Fruit fly (Drosophila melanogaster) whole organism, adult: ENCODE data around the gene Rbcn-3B.

ENCODE experiments used
- CG11617 ChIP-seq: fragments of 200-800 bp; sonication (Bioruptor generic); optimal IDR thresholded peaks from 2 replicates; lab custom pipeline; 2017; ENCODE audit warnings: mild to moderate bottlenecking, missing biosample characterization, missing genetic modification reagents, missing genetic modification characterization
- CG12768 ChIP-seq: fragments of 200-800 bp; sonication (Bioruptor generic); optimal IDR thresholded peaks from 2 replicates; lab custom pipeline; 2017; ENCODE audit warnings: missing biosample characterization, missing genetic modification characterization, mild to moderate bottlenecking, moderate library complexity, missing genetic modification reagents
- CG14711 ChIP-seq: fragments of 200-800 bp; sonication (Bioruptor generic); optimal IDR thresholded peaks from 2 replicates; lab custom pipeline; 2018; ENCODE audit warnings: missing biosample characterization, mild to moderate bottlenecking, missing genetic modification characterization, moderate library complexity
- CG1620 ChIP-seq: fragments of 200-800 bp; sonication (Bioruptor generic); optimal IDR thresholded peaks from 2 replicates; lab custom pipeline; 2016; ENCODE audit warnings: missing biosample characterization, missing genetic modification characterization
- CG33017 ChIP-seq: fragments of 200-800 bp; sonication (Bioruptor generic); optimal IDR thresholded peaks from 2 replicates; lab custom pipeline; 2018; ENCODE audit warnings: missing biosample characterization, mild to moderate bottlenecking, missing genetic modification characterization, moderate library complexity
- CG5204 ChIP-seq: fragments of 200-800 bp; sonication (Bioruptor generic); optimal IDR thresholded peaks from 2 replicates; lab custom pipeline; 2016; ENCODE audit warnings: missing biosample characterization, missing genetic modification characterization
- CG7045 ChIP-seq: fragments of 200-800 bp; sonication (Bioruptor generic); optimal IDR thresholded peaks from 2 replicates; lab custom pipeline; 2017; ENCODE audit warnings: missing biosample characterization, mild to moderate bottlenecking, missing genetic modification characterization
- CG7101 ChIP-seq: fragments of 200-800 bp; sonication (Bioruptor generic); optimal IDR thresholded peaks from 2 replicates; lab custom pipeline; 2018; ENCODE audit warnings: missing biosample characterization, mild to moderate bottlenecking, missing genetic modification characterization, moderate library complexity
- Clk ChIP-seq: fragments of 200-800 bp; sonication (Bioruptor generic); optimal IDR thresholded peaks from 2 replicates; lab custom pipeline; 2017; ENCODE audit warnings: missing biosample characterization, missing genetic modification characterization
- Crg-1 ChIP-seq: fragments of 200-800 bp; sonication (Bioruptor generic); optimal IDR thresholded peaks from 2 replicates; lab custom pipeline; 2016; ENCODE audit warnings: missing biosample characterization, missing genetic modification characterization
- Hr96 ChIP-seq: fragments of 200-800 bp; sonication (Bioruptor generic); optimal IDR thresholded peaks from 2 replicates; lab custom pipeline; 2016; ENCODE audit warnings: missing biosample characterization, missing genetic modification characterization
- Mnt ChIP-seq: fragments of 200-800 bp; sonication (Bioruptor generic); optimal IDR thresholded peaks from 2 replicates; lab custom pipeline; 2016; ENCODE audit warnings: missing biosample characterization, mild to moderate bottlenecking, missing genetic modification characterization
- bab1 ChIP-seq: fragments of 200-800 bp; sonication (Bioruptor generic); optimal IDR thresholded peaks from 3 replicates; lab custom pipeline; 2019; ENCODE audit warnings: missing biosample characterization, mild to moderate bottlenecking, missing genetic modification characterization, moderate library complexity
- cic ChIP-seq: fragments of 200-800 bp; sonication (Bioruptor generic); optimal IDR thresholded peaks from 2 replicates; lab custom pipeline; 2017; ENCODE audit warnings: missing biosample characterization, mild to moderate bottlenecking, missing genetic modification characterization, moderate library complexity
- cnc ChIP-seq, 2 experiments: fragments of >200 bp; optimal IDR thresholded peaks; 2 replicates each; lab custom pipeline; 2017
- kay ChIP-seq: fragments of 200-800 bp; sonication (Bioruptor generic); peaks from one replicate; lab custom pipeline; 2016; ENCODE audit warnings: missing biosample characterization, missing genetic modification characterization, borderline replicate concordance
- ovo ChIP-seq: fragments of 200-800 bp; sonication (Bioruptor generic); optimal IDR thresholded peaks from 2 replicates; lab custom pipeline; 2016; ENCODE audit warnings: missing biosample characterization, missing genetic modification characterization
- pad ChIP-seq: fragments of 200-800 bp; sonication (Bioruptor generic); optimal IDR thresholded peaks from 3 replicates; lab custom pipeline; 2017; ENCODE audit warnings: missing biosample characterization, missing genetic modification characterization, mild to moderate bottlenecking, moderate library complexity, missing genetic modification reagents
- tj ChIP-seq: fragments of 200-800 bp; sonication (Bioruptor generic); optimal IDR thresholded peaks from 3 replicates; lab custom pipeline; 2017; ENCODE audit warnings: missing biosample characterization, mild to moderate bottlenecking, missing genetic modification characterization, moderate library complexity
- toe ChIP-seq: fragments of 200-800 bp; sonication (Bioruptor generic); optimal IDR thresholded peaks from 2 replicates; lab custom pipeline; 2016; ENCODE audit warnings: missing biosample characterization, missing genetic modification characterization

Gene Rbcn-3B

dm6 chrX:1893532-1893931 is 15.2 kb upstream of the Rbcn-3B start:
- TF ChIP-seq cic (GFP tag; lab: Kevin White, UChicago) = peak; percentile 8
- no peak for TF ChIP-seq pad

dm6 chrX:1897384-1897783 is 11.3 kb upstream of the Rbcn-3B start:
- no peak for TF ChIP-seq CG14711 (tag; lab: Kevin White, UChicago)
- TF ChIP-seq Mnt = no peak
- no peak for TF ChIP-seq kay (GFP tag; lab: Kevin White, UChicago)
- TF ChIP-seq Clk (GFP tag; lab: Kevin White, UChicago) = no peak
- TF ChIP-seq bab1 = no peak
- no peak for TF ChIP-seq CG7045
- no peak for TF ChIP-seq Crg-1
- TF ChIP-seq CG12768 = no peak
- TF ChIP-seq ovo (GFP tag; lab: Kevin White, UChicago) = no peak
- no peak for TF ChIP-seq CG33017 (tag; lab: Kevin White, UChicago)
- TF ChIP-seq CG7101 = no peak
- no peak for TF ChIP-seq cic (GFP tag; lab: Kevin White, UChicago)
- no peak for TF ChIP-seq CG5204 (GFP tag; lab: Kevin White, UChicago)
- TF ChIP-seq toe (GFP tag; lab: Kevin White, UChicago) = no peak
- TF ChIP-seq CG11617 = no peak
- TF ChIP-seq CG1620 (GFP tag; lab: Kevin White, UChicago) = no peak
- no peak for TF ChIP-seq pad

- TF ChIP-seq CG11617 (no peak), Clk (GFP tag; lab: Kevin White, UChicago) (no peak), CG14711 (tag; lab: Kevin White, UChicago) (peak; percentile 94), ovo (GFP tag; lab: Kevin White, UChicago) (no peak), CG7101 (no peak), CG33017 (tag; lab: Kevin White, UChicago) (no peak), Crg-1 (no peak)
Measured at dm6 chrX:1899445-1900085, 9.2 kb upstream of the Rbcn-3B start.

dm6 chrX:1900123-1900818 is 8.4 kb upstream of the Rbcn-3B start, which contains the start of gene arm:
Gene arm (minus strand): TSS chrX:1900646.
- TF ChIP-seq bab1 (peak; percentile 11), Clk (GFP tag; lab: Kevin White, UChicago) (no peak), CG11617 (peak; percentile 41), Crg-1 (peak; percentile 56), toe (GFP tag; lab: Kevin White, UChicago) (peak; percentile 35), CG7101 (peak; percentile 14), Hr96 (GFP tag; lab: Kevin White, UChicago) (no peak), CG1620 (GFP tag; lab: Kevin White, UChicago) (peak; percentile 56), Mnt (peak; percentile 49)

dm6 chrX:1901605-1902136 is 7.0 kb upstream of the Rbcn-3B start, which contains the start of gene Ldaf1:
Gene Ldaf1 (minus strand): TSS chrX:1901911.
- TF ChIP-seq cnc (optimal IDR thresholded peaks at IDR 0.05; lab: Kevin White, UChicago) (no peak), Hr96 (GFP tag; lab: Kevin White, UChicago) (no peak), CG14711 (tag; lab: Kevin White, UChicago) (no peak), cic (GFP tag; lab: Kevin White, UChicago) (no peak), ovo (GFP tag; lab: Kevin White, UChicago) (peak; percentile 9), CG7101 (peak; percentile 28), kay (GFP tag; lab: Kevin White, UChicago) (no peak)

- TF ChIP-seq cnc (optimal IDR thresholded peaks at IDR 0.05; lab: Kevin White, UChicago) (no peak), CG5204 (GFP tag; lab: Kevin White, UChicago) (no peak), kay (GFP tag; lab: Kevin White, UChicago) (no peak), CG1620 (GFP tag; lab: Kevin White, UChicago) (no peak), Crg-1 (no peak), toe (GFP tag; lab: Kevin White, UChicago) (no peak)
Measured at dm6 chrX:1903077-1903476, 5.6 kb upstream of the Rbcn-3B start, which contains the start of gene CG32801. Gene CG32801 (minus strand): TSS chrX:1903177.

- no peak for TF ChIP-seq CG7045
- no peak for TF ChIP-seq Hr96 (GFP tag; lab: Kevin White, UChicago)
- peak; percentile 0 for TF ChIP-seq bab1
- TF ChIP-seq CG5204 (GFP tag; lab: Kevin White, UChicago) = no peak
- peak; percentile 97 for TF ChIP-seq pad
- no peak for TF ChIP-seq toe (GFP tag; lab: Kevin White, UChicago)
- TF ChIP-seq CG1620 (GFP tag; lab: Kevin White, UChicago) = no peak
- TF ChIP-seq CG11617 = no peak
- no peak for TF ChIP-seq Clk (GFP tag; lab: Kevin White, UChicago)
- TF ChIP-seq kay (GFP tag; lab: Kevin White, UChicago) = no peak
- no peak for TF ChIP-seq tj
- TF ChIP-seq ovo (GFP tag; lab: Kevin White, UChicago) = peak; percentile 61
Measured at dm6 chrX:1903968-1904367, 4.8 kb upstream of the Rbcn-3B start.
